Worm (Caenorhabditis elegans): ENCODE data around the gene Y54G2A.13.

The Y54G2A.13 gene

ce11 chrIV:2826335-2826734 lies 6.8 kb upstream of the Y54G2A.13 start:
- TF ChIP-seq ceh-24 (tag; optimal IDR thresholded peaks at IDR 0.05), result no peak
- no peak for TF ChIP-seq tbx-2 (tag; optimal IDR thresholded peaks at IDR 0.05)
- TF ChIP-seq ets-4 (tag; optimal IDR thresholded peaks at IDR 0.05), result no peak
- no peak for TF ChIP-seq C08G9.2 (tag; optimal IDR thresholded peaks at IDR 0.05)
- TF ChIP-seq K02D7.2 (tag; optimal IDR thresholded peaks at IDR 0.05), result no peak
- TF ChIP-seq npax-4 (tag; optimal IDR thresholded peaks at IDR 0.05), result no peak
- TF ChIP-seq unc-42 (tag; optimal IDR thresholded peaks at IDR 0.05), result no peak
- no peak for TF ChIP-seq Y22D7AL.16 (tag; optimal IDR thresholded peaks at IDR 0.05)
- TF ChIP-seq nfya-1 (tag; optimal IDR thresholded peaks at IDR 0.05), result no peak
- no peak for TF ChIP-seq pax-1 (tag; optimal IDR thresholded peaks at IDR 0.05)
- TF ChIP-seq ceh-9 (tag; optimal IDR thresholded peaks at IDR 0.05), result no peak
- no peak for TF ChIP-seq unc-3 (GFP tag; conservative IDR thresholded peaks at IDR 0.05)
- no peak for TF ChIP-seq unc-3 (tag; optimal IDR thresholded peaks at IDR 0.05)
- TF ChIP-seq hlh-13 (GFP tag; optimal IDR thresholded peaks at IDR 0.05), result no peak
- no peak for TF ChIP-seq C38D4.7 (GFP tag; optimal IDR thresholded peaks at IDR 0.05)
- no peak for TF ChIP-seq pha-4 (tag; optimal IDR thresholded peaks at IDR 0.05)
- no peak for TF ChIP-seq ref-2 (tag; optimal IDR thresholded peaks at IDR 0.05)
- no peak for TF ChIP-seq unc-55 (GFP tag; optimal IDR thresholded peaks at IDR 0.05)
- TF ChIP-seq hlh-15 (tag; optimal IDR thresholded peaks at IDR 0.05), result no peak
- no peak for TF ChIP-seq fkh-10 (GFP tag; optimal IDR thresholded peaks at IDR 0.05)
- TF ChIP-seq ceh-22 (tag; optimal IDR thresholded peaks at IDR 0.05), result no peak

ce11 chrIV:2825460-2826103 lies 6.0 kb upstream of the Y54G2A.13 start:
- TF ChIP-seq ceh-22 (tag; optimal IDR thresholded peaks at IDR 0.05), result no peak
- TF ChIP-seq ceh-2 (tag; optimal IDR thresholded peaks at IDR 0.05), result no peak
- no peak for TF ChIP-seq lim-6 (tag; optimal IDR thresholded peaks at IDR 0.05)
- TF ChIP-seq ceh-30 (tag; optimal IDR thresholded peaks at IDR 0.05), result no peak
- TF ChIP-seq ets-4 (tag; optimal IDR thresholded peaks at IDR 0.05), result no peak
- no peak for TF ChIP-seq fkh-10 (GFP tag; optimal IDR thresholded peaks at IDR 0.05)
- TF ChIP-seq tbx-2 (tag; optimal IDR thresholded peaks at IDR 0.05), result no peak
- no peak for TF ChIP-seq ceh-6 (GFP tag; optimal IDR thresholded peaks at IDR 0.05)
- TF ChIP-seq Y22D7AL.16 (tag; optimal IDR thresholded peaks at IDR 0.05), result no peak
- no peak for TF ChIP-seq hlh-8 (tag; optimal IDR thresholded peaks at IDR 0.05)
- TF ChIP-seq fkh-6 (tag; optimal IDR thresholded peaks at IDR 0.05), result no peak
- TF ChIP-seq C08G9.2 (tag; optimal IDR thresholded peaks at IDR 0.05), result no peak
- no peak for TF ChIP-seq pha-4 (tag; optimal IDR thresholded peaks at IDR 0.05)
- no peak for TF ChIP-seq nhr-11 (tag; optimal IDR thresholded peaks at IDR 0.05)
- no peak for TF ChIP-seq nfya-1 (tag; optimal IDR thresholded peaks at IDR 0.05)
- TF ChIP-seq pat-9 (tag; optimal IDR thresholded peaks at IDR 0.05), result no peak
- no peak for TF ChIP-seq elt-4 (tag; optimal IDR thresholded peaks at IDR 0.05)
- TF ChIP-seq ceh-31 (tag; optimal IDR thresholded peaks at IDR 0.05), result no peak
- TF ChIP-seq hlh-6 (tag; optimal IDR thresholded peaks at IDR 0.05), result no peak

- TF ChIP-seq ceh-22 (tag; optimal IDR thresholded peaks at IDR 0.05), result no peak
Measured at ce11 chrIV:2823446-2823845, 3.9 kb upstream of the Y54G2A.13 start, which contains the start of gene clec-80. Gene clec-80 (plus strand): TSS chrIV:2823746.

ce11 chrIV:2820408-2820807 lies 875 bp upstream of the Y54G2A.13 start, which contains the start of gene Y54G2A.37:
Gene Y54G2A.37 (plus strand): TSS chrIV:2820708.
- no peak for TF ChIP-seq lim-6 (tag; optimal IDR thresholded peaks at IDR 0.05)
- TF ChIP-seq gmeb-2 (tag; optimal IDR thresholded peaks at IDR 0.05), result no peak
- TF ChIP-seq eyg-1 (tag; optimal IDR thresholded peaks at IDR 0.05), result no peak
- TF ChIP-seq Y22D7AL.16 (tag; optimal IDR thresholded peaks at IDR 0.05), result no peak
- no peak for TF ChIP-seq ceh-48 (tag; optimal IDR thresholded peaks at IDR 0.05)

- TF ChIP-seq gmeb-2 (tag; optimal IDR thresholded peaks at IDR 0.05) (no peak), pha-2 (tag; optimal IDR thresholded peaks at IDR 0.05) (no peak), hlh-13 (GFP tag; optimal IDR thresholded peaks at IDR 0.05) (no peak), sdc-2 (tag; optimal IDR thresholded peaks at IDR 0.05) (no peak), pqm-1 (tag; optimal IDR thresholded peaks at IDR 0.05) (no peak), npax-4 (tag; optimal IDR thresholded peaks at IDR 0.05) (no peak), ceh-48 (tag; optimal IDR thresholded peaks at IDR 0.05) (no peak), ceh-18 (tag; optimal IDR thresholded peaks at IDR 0.05) (no peak), mec-3 (tag; optimal IDR thresholded peaks at IDR 0.05; ENCODE audit: borderline replicate concordance) (no peak), ets-4 (tag; optimal IDR thresholded peaks at IDR 0.05) (no peak), pha-4 (tag; optimal IDR thresholded peaks at IDR 0.05) (no peak), Y22D7AL.16 (tag; optimal IDR thresholded peaks at IDR 0.05) (no peak)
Measured at ce11 chrIV:2817038-2817437, 2.5 kb downstream of the Y54G2A.13 start.
